Fruit fly (Drosophila melanogaster): ENCODE data around the gene CG7950.
A peak's percentile ranks its signal among the peaks of the same experiment; 100 is the strongest.

Gene CG7950

DNA sequence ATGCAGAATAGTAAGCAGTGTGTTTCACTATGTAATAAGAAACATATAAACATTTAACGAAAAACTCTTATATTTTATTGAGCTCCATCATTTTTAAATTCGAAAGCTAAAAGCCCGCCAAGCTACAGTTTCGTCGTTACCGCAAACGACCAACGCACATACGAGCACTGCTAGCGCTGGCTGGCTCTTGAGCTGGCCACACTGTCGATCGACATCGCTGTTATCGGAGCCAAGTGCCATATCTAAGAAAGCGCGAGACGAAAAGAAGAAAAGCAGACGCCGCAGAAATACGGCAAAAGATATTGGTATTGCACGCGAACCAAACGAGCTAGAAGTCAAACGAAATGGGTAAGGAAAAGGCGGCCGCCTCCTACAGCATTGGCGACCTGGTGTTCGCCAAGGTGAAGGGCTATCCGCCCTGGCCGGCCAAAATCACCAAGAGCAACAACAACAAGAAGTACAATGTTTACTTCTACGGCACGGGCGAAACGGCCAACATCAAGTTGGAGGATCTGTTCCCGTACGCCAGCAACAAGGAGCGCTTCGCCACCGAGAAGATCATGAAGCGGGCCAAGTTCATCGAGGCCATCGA, 4.1 kb upstream of the CG7950 start, which contains the start of gene Jasper (continued):
- TF ChIP-seq ERR (GFP tag; optimal IDR thresholded peaks at IDR 0.05) (no peak), CG6683 (GFP tag; optimal IDR thresholded peaks at IDR 0.05) (no peak), bab2 (GFP tag; optimal IDR thresholded peaks at IDR 0.05) (no peak), Ets97D (GFP tag; optimal IDR thresholded peaks at IDR 0.05) (peak; percentile 84), sob (GFP tag; IDR thresholded peaks at IDR 0.05) (peak; percentile 17; the same call in 1 of the 2 replicates), CG10565 (GFP tag; optimal IDR thresholded peaks at IDR 0.05) (no peak), CG4730 (GFP tag; IDR thresholded peaks at IDR 0.05) (no peak), schlank (tag; optimal IDR thresholded peaks at IDR 0.05) (no peak), ac (GFP tag; optimal IDR thresholded peaks at IDR 0.05) (no peak), gro (GFP tag; optimal IDR thresholded peaks at IDR 0.05) (peak; percentile 39), CG1233 (GFP tag; optimal IDR thresholded peaks at IDR 0.05) (no peak), bbx (GFP tag; IDR thresholded peaks at IDR 0.05; ENCODE audit: partially characterized antibody) (peak; percentile 52; the same call in 1 of the 2 replicates), CG17328 (GFP tag; IDR thresholded peaks at IDR 0.05) (no peak), D19A (tag; optimal IDR thresholded peaks at IDR 0.05) (no peak), al (GFP tag; IDR thresholded peaks at IDR 0.05) (no peak), CG7987 (GFP tag; optimal IDR thresholded peaks at IDR 0.05) (no peak), pita (GFP tag; optimal IDR thresholded peaks at IDR 0.05) (no peak), twi (tag; optimal IDR thresholded peaks at IDR 0.05) (no peak), ro (GFP tag; IDR thresholded peaks at IDR 0.05) (no peak), Nf-YB (GFP tag; optimal IDR thresholded peaks at IDR 0.05) (no peak), CG6765 (GFP tag; optimal IDR thresholded peaks at IDR 0.05) (no peak), eyg (GFP tag; optimal IDR thresholded peaks at IDR 0.05) (no peak), Sox102F (GFP tag; optimal IDR thresholded peaks at IDR 0.05) (no peak), CG12155 (GFP tag; optimal IDR thresholded peaks at IDR 0.05) (peak; percentile 8), inv (GFP tag; IDR thresholded peaks at IDR 0.05; ENCODE audit: partially characterized antibody) (no peak), CG12769 (tag; optimal IDR thresholded peaks at IDR 0.05) (no peak), CG9215 (GFP tag; IDR thresholded peaks at IDR 0.05) (no peak), Tbp (GFP tag; optimal IDR thresholded peaks at IDR 0.05) (no peak), CG11456 (GFP tag; IDR thresholded peaks at IDR 0.05) (no peak), CG7372 (GFP tag; IDR thresholded peaks at IDR 0.05) (no peak), CG1602 (GFP tag; optimal IDR thresholded peaks at IDR 0.05) (no peak), CG11695 (GFP tag; IDR thresholded peaks at IDR 0.05) (no peak), CG18476 (GFP tag; optimal IDR thresholded peaks at IDR 0.05) (no peak), trh (GFP tag; optimal IDR thresholded peaks at IDR 0.05) (no peak), CG9932 (GFP tag; IDR thresholded peaks at IDR 0.05) (peak; percentile 45; the same call in 1 of the 2 replicates), Pdp1 (GFP tag; optimal IDR thresholded peaks at IDR 0.05) (peak in 1 of 2 experiments; percentile 86), CHES-1-like (GFP tag; optimal IDR thresholded peaks at IDR 0.05) (peak; percentile 79), corto (GFP tag; optimal IDR thresholded peaks at IDR 0.05) (no peak), ttk (GFP tag; IDR thresholded peaks at IDR 0.05) (no peak), CG5245 (GFP tag; optimal IDR thresholded peaks at IDR 0.05) (no peak), Doc3 (GFP tag; IDR thresholded peaks at IDR 0.05; ENCODE audit: partially characterized antibody) (no peak), sim (GFP tag; IDR thresholded peaks at IDR 0.05) (no peak), HmgD (GFP tag; optimal IDR thresholded peaks at IDR 0.05) (peak; percentile 29), CG10267 (tag; optimal IDR thresholded peaks at IDR 0.05) (peak; percentile 60), CG2116 (GFP tag; optimal IDR thresholded peaks at IDR 0.05) (peak; percentile 82), pan (optimal IDR thresholded peaks at IDR 0.05) (no peak), pan (GFP tag; optimal IDR thresholded peaks at IDR 0.05 in 1 of 2, IDR thresholded peaks at IDR 0.05 in 1 of 2) (no peak), CG8478 (optimal IDR thresholded peaks at IDR 0.05) (no peak), ranshi (GFP tag; IDR thresholded peaks at IDR 0.05) (no peak), CG9727 (GFP tag; optimal IDR thresholded peaks at IDR 0.05) (no peak), Nf-YA (GFP tag; IDR thresholded peaks at IDR 0.05) (no peak), sima (GFP tag; optimal IDR thresholded peaks at IDR 0.05) (no peak)
